Fruit fly (Drosophila melanogaster) whole organism, pupa: ENCODE results near the gene Ucp4B.

Source experiments
- CG10348 ChIP-seq: fragments of 200-800 bp; sonication (Bioruptor generic); IDR thresholded peaks from 2 replicates; pipeline ENCODE4 v1.3.6; 2022; ENCODE audit warnings: missing biosample characterization, missing genetic modification characterization
- CG12605 ChIP-seq: fragments of 200-800 bp; sonication (Bioruptor generic); IDR thresholded peaks from 2 replicates; pipeline ENCODE4 v1.3.6; 2022; ENCODE audit warnings: missing biosample characterization, missing genetic modification characterization
- CG13204 ChIP-seq: fragments of 200-800 bp; sonication (Bioruptor generic); optimal IDR thresholded peaks from 2 replicates; lab custom pipeline; 2018; ENCODE audit warnings: missing biosample characterization, mild to moderate bottlenecking, missing genetic modification characterization, moderate library complexity
- CG14655 ChIP-seq: fragments of 200-800 bp; sonication (Bioruptor generic); optimal IDR thresholded peaks from 3 replicates; lab custom pipeline; 2017; ENCODE audit warnings: mild to moderate bottlenecking, missing biosample characterization, missing genetic modification reagents, missing genetic modification characterization
- CG15710 ChIP-seq: fragments of 200-800 bp; sonication (Bioruptor generic); optimal IDR thresholded peaks from 2 replicates; lab custom pipeline; 2018; ENCODE audit warnings: missing biosample characterization, mild to moderate bottlenecking, missing genetic modification characterization, moderate library complexity
- CG17806 ChIP-seq: fragments of 200-800 bp; sonication (Bioruptor generic); optimal IDR thresholded peaks from 2 replicates; lab custom pipeline; 2018; ENCODE audit warnings: missing biosample characterization, mild to moderate bottlenecking, missing genetic modification characterization, moderate library complexity
- CG32121 ChIP-seq: fragments of 200-800 bp; sonication (Bioruptor generic); IDR thresholded peaks from 2 replicates; pipeline ENCODE4 v1.3.6; 2022; ENCODE audit warnings: missing biosample characterization, missing genetic modification characterization
- CG34367 ChIP-seq: fragments of 200-800 bp; sonication (Bioruptor generic); optimal IDR thresholded peaks from 2 replicates; lab custom pipeline; 2018; ENCODE audit warnings: missing biosample characterization, mild to moderate bottlenecking, missing genetic modification characterization
- CG4496 ChIP-seq: fragments of 200-800 bp; sonication (Bioruptor generic); IDR thresholded peaks from 3 replicates; pipeline ENCODE4 v1.3.6; 2022; ENCODE audit warnings: missing biosample characterization, missing genetic modification characterization
- CG8159 ChIP-seq: fragments of 200-800 bp; sonication (Bioruptor generic); optimal IDR thresholded peaks from 3 replicates; lab custom pipeline; 2018; ENCODE audit warnings: missing biosample characterization, mild to moderate bottlenecking, missing genetic modification characterization, moderate library complexity
- CG8301 ChIP-seq: fragments of 200-800 bp; sonication (Bioruptor generic); optimal IDR thresholded peaks from 2 replicates; lab custom pipeline; 2018; ENCODE audit warnings: missing biosample characterization, mild to moderate bottlenecking, missing genetic modification characterization
- CG9948 ChIP-seq: fragments of 200-800 bp; sonication (Bioruptor generic); optimal IDR thresholded peaks from 2 replicates; lab custom pipeline; 2018; ENCODE audit warnings: missing biosample characterization, mild to moderate bottlenecking, missing genetic modification characterization, moderate library complexity
- D1 ChIP-seq: fragments of 200-800 bp; sonication (Bioruptor generic); optimal IDR thresholded peaks from 2 replicates; lab custom pipeline; 2018; ENCODE audit warnings: missing biosample characterization, mild to moderate bottlenecking, missing genetic modification characterization, moderate library complexity
- EcR ChIP-seq: fragments of 200-800 bp; sonication (Bioruptor generic); optimal IDR thresholded peaks from 3 replicates; lab custom pipeline; 2019; ENCODE audit warnings: missing biosample characterization, missing genetic modification characterization, mild to moderate bottlenecking, moderate library complexity, missing genetic modification reagents
- Ets98B ChIP-seq: fragments of 200-800 bp; sonication (Bioruptor generic); IDR thresholded peaks from 2 replicates; pipeline ENCODE4 v1.3.6; 2022; ENCODE audit warnings: missing biosample characterization, missing genetic modification characterization
- Pif1A ChIP-seq: fragments of 200-800 bp; sonication (Bioruptor generic); optimal IDR thresholded peaks from 3 replicates; lab custom pipeline; 2016; ENCODE audit warnings: missing biosample characterization, missing genetic modification characterization
- Pif1B ChIP-seq: fragments of 200-800 bp; sonication (Bioruptor generic); optimal IDR thresholded peaks from 3 replicates; lab custom pipeline; 2016; ENCODE audit warnings: missing biosample characterization, missing genetic modification characterization
- Snoo ChIP-seq: fragments of 200-800 bp; sonication (Bioruptor generic); optimal IDR thresholded peaks from 3 replicates; lab custom pipeline; 2017; ENCODE audit warnings: missing biosample characterization, mild to moderate bottlenecking, missing genetic modification characterization, inconsistent platforms
- fd96Ca ChIP-seq: fragments of 200-800 bp; sonication (Bioruptor generic); IDR thresholded peaks from 3 replicates; pipeline ENCODE4 v1.3.6; 2022; ENCODE audit warnings: missing biosample characterization, missing genetic modification characterization
- gl ChIP-seq: fragments of 200-800 bp; sonication (Bioruptor generic); optimal IDR thresholded peaks from 2 replicates; lab custom pipeline; 2018; ENCODE audit warnings: missing biosample characterization, mild to moderate bottlenecking, missing genetic modification characterization
- rn ChIP-seq: fragments of 200-800 bp; sonication (Bioruptor generic); IDR thresholded peaks from 2 replicates; pipeline ENCODE4 v1.3.6; 2022; ENCODE audit warnings: missing biosample characterization, missing genetic modification characterization

Gene Ucp4B

DNA sequence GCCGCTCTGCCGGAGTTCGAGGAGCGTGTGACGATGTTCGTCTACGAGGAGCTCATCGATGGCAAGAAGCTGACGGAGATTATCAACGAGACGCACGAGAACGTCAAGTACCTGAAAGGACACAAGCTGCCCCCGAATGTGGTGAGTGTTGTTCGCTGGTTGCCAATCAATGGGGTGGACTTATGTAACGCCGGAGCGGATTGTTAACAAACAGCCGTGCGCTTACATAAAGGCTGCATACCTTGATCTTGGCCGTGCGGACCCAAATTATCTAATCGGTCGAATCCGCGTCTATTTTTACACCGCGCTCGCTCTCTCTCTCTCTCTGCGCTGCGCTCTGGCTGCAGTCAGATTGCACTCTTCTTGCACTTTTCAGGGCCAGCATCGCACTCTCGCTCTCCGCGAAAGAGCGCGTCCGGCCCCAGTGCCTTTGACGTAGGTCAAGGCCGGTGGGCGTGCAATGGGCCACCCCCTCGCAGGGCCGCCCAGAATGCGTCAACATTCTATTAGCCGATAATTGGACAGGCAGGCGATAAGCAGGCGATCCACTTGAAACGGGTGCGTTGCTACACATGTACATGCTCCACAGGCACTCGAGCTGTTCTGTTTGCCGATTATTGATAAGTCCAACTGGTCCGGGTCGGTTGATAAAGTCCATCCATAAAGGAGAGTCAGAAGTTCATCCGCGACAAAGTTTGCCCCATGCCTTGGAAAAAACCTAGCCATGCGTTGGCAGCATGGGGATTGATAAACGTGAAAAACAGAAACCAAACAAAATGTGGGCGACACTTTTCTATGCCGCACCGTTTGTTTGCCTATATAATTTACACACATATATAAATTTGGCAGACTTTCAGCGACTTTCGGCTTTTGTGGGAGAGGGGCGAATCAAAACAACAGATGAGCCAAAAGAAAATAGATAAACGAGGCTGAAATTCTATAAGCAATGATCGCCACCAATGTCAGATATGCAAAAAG, 25.1 kb upstream of the Ucp4B start:
- no peak for TF ChIP-seq CG10348 (GFP tag; lab: Robert Waterston, UW)
- peak; percentile 65; the same call in 1 of the 2 replicates for TF ChIP-seq CG12605
- peak; percentile 89 for TF ChIP-seq EcR (GFP tag; lab: Kevin White, UChicago)
- TF ChIP-seq CG8301 (tag; lab: Kevin White, UChicago) = no peak
- peak; percentile 15; the same call in 1 of the 2 replicates for TF ChIP-seq Ets98B (GFP tag; lab: Robert Waterston, UW)

DNA sequence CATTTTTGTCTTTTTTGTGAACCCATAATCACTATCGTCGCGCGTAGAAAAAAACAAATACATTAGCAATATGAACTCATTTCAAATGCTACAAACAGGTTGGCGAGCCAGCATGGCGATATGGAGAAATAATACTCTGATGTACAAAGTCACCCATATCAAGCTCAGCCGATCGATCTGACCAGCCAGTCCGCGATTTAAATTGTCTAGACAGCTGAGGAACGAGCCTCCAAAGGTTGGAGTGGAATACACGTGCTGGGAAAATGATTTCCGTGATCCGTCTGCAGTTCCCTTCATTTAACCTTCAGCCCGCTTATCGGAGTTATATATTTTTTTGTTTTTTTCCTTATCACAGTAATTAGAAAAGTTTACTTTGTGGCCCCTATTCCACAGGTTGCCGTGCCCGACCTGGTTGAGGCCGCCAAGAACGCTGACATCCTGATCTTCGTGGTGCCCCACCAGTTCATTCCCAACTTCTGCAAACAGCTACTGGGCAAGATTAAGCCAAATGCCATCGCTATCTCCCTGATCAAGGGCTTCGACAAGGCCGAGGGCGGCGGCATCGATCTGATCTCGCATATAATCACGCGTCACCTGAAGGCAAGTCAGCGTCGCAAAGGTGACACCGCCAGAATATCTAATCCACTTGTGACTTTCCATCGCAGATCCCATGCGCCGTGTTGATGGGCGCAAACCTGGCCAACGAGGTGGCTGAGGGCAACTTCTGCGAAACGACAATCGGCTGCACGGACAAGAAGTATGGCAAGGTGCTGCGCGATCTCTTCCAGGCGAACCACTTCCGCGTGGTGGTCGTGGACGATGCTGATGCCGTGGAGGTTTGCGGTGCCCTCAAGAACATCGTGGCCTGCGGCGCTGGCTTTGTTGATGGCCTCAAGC, 23.8 kb upstream of the Ucp4B start:
- TF ChIP-seq fd96Ca (GFP tag; lab: Robert Waterston, UW) = no peak
- no peak for TF ChIP-seq D1 (tag; lab: Kevin White, UChicago)
- TF ChIP-seq Pif1B (GFP tag; lab: Kevin White, UChicago) = no peak
- no peak for TF ChIP-seq CG32121
- TF ChIP-seq CG13204 (GFP tag; lab: Kevin White, UChicago) = no peak
- no peak for TF ChIP-seq CG12605
- TF ChIP-seq EcR (GFP tag; lab: Kevin White, UChicago) = no peak
- no peak for TF ChIP-seq CG15710 (tag; lab: Kevin White, UChicago)
- no peak for TF ChIP-seq CG14655
- no peak for TF ChIP-seq Snoo (tag; lab: Kevin White, UChicago)
- no peak for TF ChIP-seq CG17806 (tag; lab: Kevin White, UChicago)
- TF ChIP-seq Pif1A (GFP tag; lab: Kevin White, UChicago) = no peak
- TF ChIP-seq CG8301 (tag; lab: Kevin White, UChicago) = no peak
- TF ChIP-seq gl (tag; lab: Kevin White, UChicago) = no peak
- TF ChIP-seq CG9948 = no peak
- TF ChIP-seq CG4496 = no peak
- no peak for TF ChIP-seq CG8159
- no peak for TF ChIP-seq Ets98B (GFP tag; lab: Robert Waterston, UW)
- TF ChIP-seq CG10348 (GFP tag; lab: Robert Waterston, UW) = no peak
- TF ChIP-seq, all 21 proteins: peak for 0

dm6 chr2L:5946728-5947127, 22.9 kb upstream of the Ucp4B start:
- TF ChIP-seq Pif1A (GFP tag; lab: Kevin White, UChicago) (no peak), CG14655 (no peak), CG13204 (GFP tag; lab: Kevin White, UChicago) (no peak), CG17806 (tag; lab: Kevin White, UChicago) (no peak), Ets98B (GFP tag; lab: Robert Waterston, UW) (no peak), CG12605 (no peak), CG8301 (tag; lab: Kevin White, UChicago) (no peak), CG34367 (tag; lab: Kevin White, UChicago) (no peak), Pif1B (GFP tag; lab: Kevin White, UChicago) (no peak)
- TF ChIP-seq, all 21 proteins: peak for 0

dm6 chr2L:5947504-5947903, 22.2 kb upstream of the Ucp4B start:
- TF ChIP-seq gl (tag; lab: Kevin White, UChicago) (no peak), D1 (tag; lab: Kevin White, UChicago) (no peak), rn (GFP tag; lab: Robert Waterston, UW) (no peak), CG32121 (no peak), CG8301 (tag; lab: Kevin White, UChicago) (no peak)
- TF ChIP-seq, all 21 proteins: peak for 0

DNA sequence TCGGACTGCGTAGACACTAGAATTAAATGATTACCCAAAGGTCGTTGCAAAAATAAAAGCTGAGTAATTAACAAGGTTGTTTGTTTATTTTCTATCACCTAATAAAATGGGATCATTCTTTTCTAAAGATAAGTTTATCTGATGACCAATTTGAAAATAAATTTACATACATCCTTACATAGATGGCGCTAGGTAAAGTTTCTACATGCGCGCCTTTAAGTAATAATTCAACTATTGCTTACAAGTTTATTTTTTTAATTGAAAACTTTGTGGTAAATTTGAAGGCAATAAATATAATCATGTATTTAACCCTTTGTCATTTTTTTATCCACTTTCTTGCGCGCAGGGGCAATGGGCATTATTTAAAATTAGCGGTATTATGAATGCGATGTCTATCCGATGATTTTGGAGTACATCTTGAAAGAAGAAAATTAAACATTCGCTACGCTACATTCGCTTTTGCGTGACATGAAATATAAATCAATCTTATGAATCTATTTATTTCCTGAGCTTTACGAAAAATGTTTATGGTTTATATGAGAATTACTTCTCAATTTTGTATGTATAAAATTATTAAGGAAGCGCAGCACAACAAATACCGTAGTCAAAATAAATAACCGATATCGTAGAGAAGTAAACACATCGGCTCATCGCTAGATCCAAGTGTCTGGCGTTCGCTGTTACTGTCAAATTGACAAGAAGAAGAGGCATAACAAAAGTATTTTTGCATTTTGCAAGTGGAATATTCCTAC, 20.7 kb upstream of the Ucp4B start, which contains the start of gene CG9044:
Gene CG9044, plus strand, starts transcription at position 676 of the 752 bp plus-strand sequence.
- TF ChIP-seq rn (GFP tag; lab: Robert Waterston, UW) (peak; percentile 15; the same call in 1 of the 2 replicates), Pif1A (GFP tag; lab: Kevin White, UChicago) (no peak), CG15710 (tag; lab: Kevin White, UChicago) (peak; percentile 16), CG12605 (no peak), CG32121 (0 out of 2 replicates have a peak, but pooled peaks have one; percentile 40)
